Worm (Caenorhabditis elegans): ENCODE data around the gene E02H9.1.

DNA sequence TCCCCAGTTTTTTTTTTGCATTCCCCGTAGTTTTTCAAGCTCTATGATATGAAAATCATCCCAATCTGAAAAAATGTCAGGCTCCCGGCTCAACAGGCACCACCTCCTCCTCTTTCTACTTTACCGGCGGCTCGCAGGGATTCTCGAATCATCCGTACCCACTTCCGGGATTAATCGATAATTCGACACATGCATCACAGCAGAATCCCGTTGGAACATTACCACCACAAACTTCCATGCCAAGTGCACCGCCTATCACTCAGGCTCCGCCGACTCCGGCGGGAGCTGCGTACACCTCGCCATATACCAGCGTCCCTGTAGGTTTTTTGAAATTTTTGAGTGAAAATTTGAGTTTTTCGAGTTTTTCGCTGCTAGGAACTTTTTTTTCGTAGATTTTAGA is 47.1 kb upstream of the E02H9.1 start:
- TF ChIP-seq nhr-237 (tag; optimal IDR thresholded peaks at IDR 0.05) (no peak), F44E2.7 (GFP tag; IDR thresholded peaks at IDR 0.05) (no peak)
